Fruit fly (Drosophila melanogaster): ENCODE data around the gene pes.
A peak's percentile ranks its signal among the peaks of the same experiment; 100 is the strongest.

Gene pes

DNA sequence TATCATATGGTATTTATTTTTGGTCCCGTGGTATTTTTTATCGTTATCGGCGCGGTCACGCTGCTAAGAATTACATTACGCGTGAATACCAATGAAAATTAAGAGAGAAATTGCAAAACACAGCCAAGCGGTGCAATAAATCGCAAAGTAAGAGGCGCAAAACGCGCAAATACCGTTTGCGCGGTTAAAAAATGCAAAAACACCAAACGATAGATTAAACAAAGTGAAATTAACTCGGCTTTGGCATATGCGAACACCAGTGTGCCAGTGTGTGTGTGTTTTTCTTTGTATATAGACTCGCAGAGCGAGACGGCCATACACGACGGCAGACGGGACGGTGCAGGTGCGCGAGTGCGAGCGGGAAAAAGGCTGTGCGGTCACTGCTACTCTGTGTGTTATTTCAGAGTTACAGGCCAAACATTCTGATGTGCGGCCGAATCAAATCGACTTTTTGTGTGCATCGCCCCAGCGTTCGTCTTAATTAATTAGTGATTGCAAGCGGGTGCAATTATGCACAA lies 36.8 kb upstream of the pes start, which contains the start of gene Cka (continued):
- TF ChIP-seq net (GFP tag; optimal IDR thresholded peaks at IDR 0.05) (peak; percentile 13), CG6163 (GFP tag; IDR thresholded peaks at IDR 0.05) (0 out of 3 replicates have a peak, but pooled peaks have one; percentile 21), fd85E (GFP tag; optimal IDR thresholded peaks at IDR 0.05) (no peak), Eip93F (GFP tag; optimal IDR thresholded peaks at IDR 0.05) (no peak), acj6 (GFP tag; optimal IDR thresholded peaks at IDR 0.05) (no peak), CG6792 (GFP tag; optimal IDR thresholded peaks at IDR 0.05) (no peak), topi (GFP tag; optimal IDR thresholded peaks at IDR 0.05) (no peak), CG34406 (GFP tag; optimal IDR thresholded peaks at IDR 0.05) (peak; percentile 14), CG8319 (GFP tag; optimal IDR thresholded peaks at IDR 0.05) (no peak), CG7368 (GFP tag; optimal IDR thresholded peaks at IDR 0.05) (no peak), Sox14 (GFP tag; optimal IDR thresholded peaks at IDR 0.05) (peak; percentile 76), Blimp-1 (GFP tag; optimal IDR thresholded peaks at IDR 0.05) (no peak), esn (GFP tag; optimal IDR thresholded peaks at IDR 0.05) (peak; percentile 8), Eip78C (GFP tag) (peak; percentile 73), CG3032 (tag; optimal IDR thresholded peaks at IDR 0.05) (no peak), CG11902 (GFP tag; optimal IDR thresholded peaks at IDR 0.05) (no peak), OdsH (GFP tag; optimal IDR thresholded peaks at IDR 0.05) (no peak), Met (GFP tag; optimal IDR thresholded peaks at IDR 0.05) (no peak), CG15336 (GFP tag; IDR thresholded peaks at IDR 0.05) (peak; percentile 29; the same call in 1 of the 2 replicates), CG11762 (GFP tag; optimal IDR thresholded peaks at IDR 0.05; ENCODE audit: insufficient read depth) (no peak), CG32006 (GFP tag; optimal IDR thresholded peaks at IDR 0.05) (no peak), eg (GFP tag; IDR thresholded peaks at IDR 0.05) (peak; percentile 63), Hr38 (GFP tag; optimal IDR thresholded peaks at IDR 0.05) (no peak), CG8119 (GFP tag; IDR thresholded peaks at IDR 0.05) (peak; percentile 19; the same call in 1 of the 3 replicates)

DNA sequence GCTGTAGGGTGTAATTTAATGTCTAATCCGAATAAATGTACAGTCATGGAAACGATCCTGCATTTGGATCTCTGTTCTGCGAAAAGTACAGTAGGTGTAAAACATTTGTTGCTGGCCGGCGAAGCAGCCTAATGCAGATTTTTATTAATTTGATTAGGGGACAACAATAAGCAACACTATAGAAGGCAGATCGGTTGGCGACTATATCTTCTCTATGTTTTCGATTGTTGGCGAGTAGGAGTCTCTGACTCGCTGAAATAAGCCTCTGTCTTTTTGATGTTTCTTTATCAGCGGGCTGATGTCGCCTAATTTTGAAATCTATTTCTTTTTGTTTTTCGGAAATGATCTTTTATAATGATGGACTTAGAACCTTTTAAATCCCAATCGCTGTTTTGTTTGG lies 36.1 kb upstream of the pes start:
- TF ChIP-seq Eip78C (GFP tag) = no peak
- TF ChIP-seq Hr4 (GFP tag; optimal IDR thresholded peaks at IDR 0.05) = peak; percentile 25

DNA sequence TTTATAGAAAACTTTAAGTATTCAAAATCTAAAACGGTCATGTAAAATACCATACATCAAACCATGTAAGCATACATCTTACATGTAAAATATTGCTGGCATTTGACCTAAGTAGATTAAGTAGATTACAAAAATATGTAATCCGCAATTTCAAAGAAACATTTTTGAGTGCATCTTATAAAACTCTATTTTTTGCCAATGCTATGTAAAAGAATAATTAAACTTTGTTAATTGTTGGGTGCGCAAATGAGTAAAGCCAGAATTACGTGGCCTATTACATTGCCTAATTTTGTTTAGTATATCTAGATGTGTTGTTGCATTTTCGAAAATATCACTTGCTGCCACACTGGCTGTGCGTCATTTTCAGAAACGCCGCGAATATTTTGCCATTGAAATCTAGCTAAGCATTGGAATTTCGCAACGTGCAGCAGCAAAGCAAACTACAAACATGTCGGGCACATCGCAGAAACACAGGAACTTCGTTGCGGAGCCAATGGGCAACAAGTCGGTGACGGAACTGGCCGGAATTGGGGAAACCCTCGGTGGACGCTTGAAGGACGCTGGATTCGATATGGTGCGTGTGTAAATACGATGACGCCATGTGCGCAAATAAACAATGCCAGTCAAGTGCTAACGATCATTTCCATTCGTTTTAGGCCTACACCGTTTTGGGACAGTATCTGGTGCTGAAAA lies 35.3 kb upstream of the pes start, which contains the start of gene baf:
baf (plus strand) TSS at position 303 of the 693 bp plus-strand sequence.
- TF ChIP-seq Sox15 (GFP tag; optimal IDR thresholded peaks at IDR 0.05) = no peak
- no peak for TF ChIP-seq CG6808 (GFP tag; optimal IDR thresholded peaks at IDR 0.05)
- TF ChIP-seq CG11762 (GFP tag; optimal IDR thresholded peaks at IDR 0.05; ENCODE audit: insufficient read depth) = no peak
- TF ChIP-seq Eip78C (GFP tag) = peak; percentile 71
- no peak for TF ChIP-seq dac (GFP tag; optimal IDR thresholded peaks at IDR 0.05)
- peak; percentile 89 for TF ChIP-seq fkh (GFP tag; optimal IDR thresholded peaks at IDR 0.05)
- TF ChIP-seq fd59A (GFP tag; optimal IDR thresholded peaks at IDR 0.05) = no peak
- TF ChIP-seq achi (GFP tag; optimal IDR thresholded peaks at IDR 0.05) = peak; percentile 58
- TF ChIP-seq ss (GFP tag; optimal IDR thresholded peaks at IDR 0.05) = peak; percentile 36 to 38
- TF ChIP-seq CG6854 (GFP tag; optimal IDR thresholded peaks at IDR 0.05) = peak; percentile 45
- TF ChIP-seq topi (GFP tag; optimal IDR thresholded peaks at IDR 0.05) = no peak
- no peak for TF ChIP-seq Sox14 (GFP tag; optimal IDR thresholded peaks at IDR 0.05)
- no peak for TF ChIP-seq CG10669 (GFP tag; optimal IDR thresholded peaks at IDR 0.05)
- TF ChIP-seq CG11902 (GFP tag; optimal IDR thresholded peaks at IDR 0.05) = no peak
- no peak for TF ChIP-seq CG9139 (GFP tag; optimal IDR thresholded peaks at IDR 0.05)
- no peak for TF ChIP-seq spab (GFP tag; optimal IDR thresholded peaks at IDR 0.05)
- no peak for TF ChIP-seq dsx (GFP tag; optimal IDR thresholded peaks at IDR 0.05; ENCODE audit: poor library complexity, severe bottlenecking)
- no peak for TF ChIP-seq CG15336 (GFP tag; IDR thresholded peaks at IDR 0.05)
- no peak for TF ChIP-seq pdm3 (GFP tag; optimal IDR thresholded peaks at IDR 0.05)
- peak; percentile 7 for TF ChIP-seq CG3032 (tag; optimal IDR thresholded peaks at IDR 0.05)

All from whole organism, prepupa.